Worm (Caenorhabditis elegans) whole organism, midembryonic: ENCODE data around the gene srbc-57.

Source experiments
- T22C8.4 ChIP-seq: fragments of 200-800 bp; sonication (Bioruptor generic); IDR thresholded peaks from 2 replicates; pipeline ENCODE4 v1.3.6; 2022; ENCODE audit warnings: missing genetic modification characterization, missing compliant biosample characterization
- cog-1 ChIP-seq: sonication (generic microtip); optimal IDR thresholded peaks from 2 replicates; lab custom pipeline; 2016; ENCODE audit warnings: missing genetic modification characterization, missing compliant biosample characterization
- flt-1 ChIP-seq: fragments of 200-800 bp; sonication (Bioruptor generic); IDR thresholded peaks from 2 replicates; pipeline ENCODE4 v1.3.6; 2022; ENCODE audit warnings: missing genetic modification characterization, missing compliant biosample characterization
- klf-2 ChIP-seq: fragments of 200-800 bp; sonication (Bioruptor generic); conservative IDR thresholded peaks from 2 replicates; pipeline ENCODE4 v1.3.6; 2022; ENCODE audit warnings: missing genetic modification reagents, missing genetic modification characterization, missing compliant biosample characterization
- med-1 ChIP-seq: sonication (generic microtip); optimal IDR thresholded peaks from 2 replicates; lab custom pipeline; 2017; ENCODE audit warnings: missing genetic modification characterization, mild to moderate bottlenecking, missing compliant biosample characterization, antibody characterized with exemption, missing genetic modification reagents; ENCODE audit not compliant: insufficient read depth
- ref-1 ChIP-seq: fragments of 200-800 bp; sonication (Bioruptor generic); conservative IDR thresholded peaks from 2 replicates; pipeline ENCODE4 v1.3.6; 2022; ENCODE audit warnings: missing genetic modification reagents, missing genetic modification characterization, missing compliant biosample characterization
- tab-1 ChIP-seq: fragments of 200-800 bp; sonication (Bioruptor generic); IDR thresholded peaks from 2 replicates; pipeline ENCODE4 v1.3.6; 2022; ENCODE audit warnings: missing genetic modification characterization, missing compliant biosample characterization
- ztf-23 ChIP-seq: fragments of 200-800 bp; sonication (Bioruptor generic); IDR thresholded peaks from 2 replicates; pipeline ENCODE4 v1.3.6; 2022; ENCODE audit warnings: missing genetic modification reagents, missing genetic modification characterization, missing compliant biosample characterization
- ztf-29 ChIP-seq: fragments of 200-800 bp; sonication (Bioruptor generic); IDR thresholded peaks from 2 replicates; pipeline ENCODE4 v1.3.6; 2022; ENCODE audit warnings: missing genetic modification reagents, missing genetic modification characterization, missing compliant biosample characterization

Gene srbc-57

DNA sequence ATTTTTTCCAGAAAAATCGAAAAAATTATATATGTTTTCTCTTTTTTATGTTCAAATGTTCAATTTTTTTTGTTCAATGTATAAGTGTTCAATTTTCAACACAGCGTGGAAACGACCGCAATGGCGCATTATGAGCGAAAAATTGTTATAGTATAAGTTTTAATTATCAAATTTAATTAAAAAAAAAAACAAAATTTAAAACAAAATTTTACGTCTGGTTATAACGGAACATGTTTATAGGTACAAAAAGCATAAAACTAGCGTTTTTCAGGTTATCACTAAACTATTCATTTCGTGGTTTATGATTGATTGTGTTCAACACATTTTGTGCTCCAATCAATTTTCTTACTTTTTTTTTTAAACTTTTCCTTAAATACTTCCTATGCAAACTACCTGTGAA, 21.0 kb upstream of the srbc-57 start, which contains the start of gene nhr-106:
Gene nhr-106, plus strand, starts transcription at position 301 of the 400 bp plus-strand sequence.
- TF ChIP-seq klf-2 (GFP tag; lab: Robert Waterston, UW) (no peak), ref-1 (GFP tag; lab: Robert Waterston, UW) (no peak), T22C8.4 (GFP tag; lab: Robert Waterston, UW) (no peak)

DNA sequence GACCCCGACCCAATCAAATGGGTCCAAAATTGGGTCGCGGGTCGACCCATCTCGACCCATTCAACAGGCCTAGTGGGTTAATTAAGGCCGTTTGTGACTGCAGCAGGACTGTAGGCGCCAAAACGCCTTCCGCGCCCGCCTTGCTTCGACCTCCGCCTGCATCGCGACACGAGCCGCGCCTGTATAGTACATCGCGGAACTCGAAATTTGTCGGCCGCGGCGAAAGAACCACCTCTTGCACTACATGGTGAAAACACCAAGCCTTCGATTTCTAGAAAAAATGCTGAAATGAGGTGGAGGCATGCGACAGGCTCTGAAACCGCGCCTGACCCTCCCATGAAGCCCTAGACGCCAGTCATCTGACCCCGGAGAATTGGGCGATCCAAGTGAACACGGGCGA, 19.6 kb upstream of the srbc-57 start:
- TF ChIP-seq T22C8.4 (GFP tag; lab: Robert Waterston, UW) (no peak), flt-1 (GFP tag; lab: Robert Waterston, UW) (no peak), ztf-29 (GFP tag; lab: Robert Waterston, UW) (no peak), tab-1 (GFP tag; lab: Robert Waterston, UW) (no peak), ztf-23 (GFP tag; lab: Robert Waterston, UW) (no peak), cog-1 (tag; lab: Kevin White, UChicago) (no peak), klf-2 (GFP tag; lab: Robert Waterston, UW) (no peak), med-1 (GFP tag; lab: Kevin White, UChicago) (no peak), ref-1 (GFP tag; lab: Robert Waterston, UW) (no peak)

DNA sequence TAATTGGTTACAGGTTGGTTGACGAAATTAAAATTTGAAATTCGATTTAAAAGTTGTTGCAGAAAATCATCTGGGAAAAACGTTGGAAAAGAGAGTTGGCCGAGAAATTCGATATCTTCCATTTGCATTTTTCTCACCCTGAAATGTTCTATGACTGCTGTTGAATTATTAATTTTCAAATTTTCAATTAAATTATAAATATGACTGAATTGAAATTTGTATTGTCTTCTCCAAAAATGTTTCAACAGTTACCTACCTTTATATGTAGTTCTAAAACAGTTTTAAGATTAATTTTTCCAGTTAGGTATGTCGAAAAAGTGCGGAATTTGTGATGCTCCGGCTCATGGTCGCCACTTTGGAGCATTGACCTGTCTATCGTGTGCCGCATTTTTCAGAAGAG, 18.3 kb upstream of the srbc-57 start, which contains the start of gene nhr-211:
Gene nhr-211, plus strand, starts transcription at position 301 of the 400 bp plus-strand sequence.
- TF ChIP-seq ztf-23 (GFP tag; lab: Robert Waterston, UW) (no peak), T22C8.4 (GFP tag; lab: Robert Waterston, UW) (no peak), klf-2 (GFP tag; lab: Robert Waterston, UW) (no peak), tab-1 (GFP tag; lab: Robert Waterston, UW) (no peak), ref-1 (GFP tag; lab: Robert Waterston, UW) (no peak), cog-1 (tag; lab: Kevin White, UChicago) (no peak), med-1 (GFP tag; lab: Kevin White, UChicago) (no peak), ztf-29 (GFP tag; lab: Robert Waterston, UW) (no peak), flt-1 (GFP tag; lab: Robert Waterston, UW) (no peak)

DNA sequence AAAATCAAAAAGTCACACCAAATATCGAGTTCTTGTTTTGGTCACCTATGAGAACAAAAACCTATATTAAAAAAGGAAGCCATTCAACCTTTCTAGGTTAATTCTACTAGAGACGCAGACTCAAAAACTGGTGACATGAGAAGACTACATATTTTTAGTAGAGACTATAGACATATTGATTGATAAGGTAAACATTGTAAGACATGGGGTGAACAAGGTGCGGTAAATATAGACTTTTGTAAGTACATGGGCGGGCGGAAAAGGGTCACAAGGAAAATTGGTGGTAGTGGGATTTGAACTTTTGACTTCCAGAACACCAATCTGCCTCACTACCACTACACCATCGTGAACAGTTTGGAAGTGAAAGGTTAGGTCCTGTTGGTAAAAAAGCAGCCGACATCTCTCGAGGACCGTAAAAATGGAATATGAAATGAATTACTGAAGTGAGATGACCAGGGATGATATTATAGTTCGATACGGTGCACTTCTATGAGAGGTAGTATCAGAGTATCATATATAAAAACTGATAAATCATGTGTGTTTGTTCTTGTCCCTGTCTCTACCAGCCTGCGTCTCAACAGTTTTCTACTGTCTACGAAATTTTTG, 16.0 kb upstream of the srbc-57 start, which contains the start of gene nhr-212:
Gene nhr-212, plus strand, starts transcription at position 573 of the 606 bp plus-strand sequence.
- no peak for TF ChIP-seq T22C8.4 (GFP tag; lab: Robert Waterston, UW)
- TF ChIP-seq flt-1 (GFP tag; lab: Robert Waterston, UW): no peak
- no peak for TF ChIP-seq klf-2 (GFP tag; lab: Robert Waterston, UW)
- no peak for TF ChIP-seq ztf-23 (GFP tag; lab: Robert Waterston, UW)
- no peak for TF ChIP-seq ref-1 (GFP tag; lab: Robert Waterston, UW)
- no peak for TF ChIP-seq ztf-29 (GFP tag; lab: Robert Waterston, UW)

DNA sequence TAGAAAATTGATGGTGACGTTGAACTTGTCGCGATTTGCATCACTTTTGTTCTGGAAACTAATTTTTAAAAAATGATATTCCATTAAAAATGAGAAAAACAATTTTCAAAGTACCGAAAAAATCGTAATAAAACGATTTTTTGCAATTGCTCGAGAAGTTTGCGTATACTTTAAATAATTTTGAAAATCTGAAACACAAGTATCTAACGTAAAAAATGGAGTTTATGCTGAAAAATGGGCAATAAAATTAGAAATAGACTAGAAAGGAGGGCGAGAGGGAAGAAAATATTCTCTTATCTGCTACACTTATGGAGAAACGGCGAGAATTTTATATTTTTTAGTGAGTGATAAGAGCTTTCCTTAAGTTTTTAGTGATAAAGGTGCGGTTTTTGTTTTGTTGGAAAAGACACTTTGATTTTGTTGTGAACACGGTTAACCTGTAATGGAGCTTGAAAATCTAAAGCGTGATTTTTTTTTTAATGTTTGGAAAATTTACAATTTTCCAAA, 15.0 kb upstream of the srbc-57 start, which contains the start of gene nhr-130:
Gene nhr-130, minus strand, starts transcription at position 51 of the 507 bp plus-strand sequence.
- TF ChIP-seq T22C8.4 (GFP tag; lab: Robert Waterston, UW) (no peak), ref-1 (GFP tag; lab: Robert Waterston, UW) (no peak), flt-1 (GFP tag; lab: Robert Waterston, UW) (no peak), ztf-23 (GFP tag; lab: Robert Waterston, UW) (no peak), med-1 (GFP tag; lab: Kevin White, UChicago) (no peak), tab-1 (GFP tag; lab: Robert Waterston, UW) (no peak), ztf-29 (GFP tag; lab: Robert Waterston, UW) (no peak), klf-2 (GFP tag; lab: Robert Waterston, UW) (no peak), cog-1 (tag; lab: Kevin White, UChicago) (no peak)

DNA sequence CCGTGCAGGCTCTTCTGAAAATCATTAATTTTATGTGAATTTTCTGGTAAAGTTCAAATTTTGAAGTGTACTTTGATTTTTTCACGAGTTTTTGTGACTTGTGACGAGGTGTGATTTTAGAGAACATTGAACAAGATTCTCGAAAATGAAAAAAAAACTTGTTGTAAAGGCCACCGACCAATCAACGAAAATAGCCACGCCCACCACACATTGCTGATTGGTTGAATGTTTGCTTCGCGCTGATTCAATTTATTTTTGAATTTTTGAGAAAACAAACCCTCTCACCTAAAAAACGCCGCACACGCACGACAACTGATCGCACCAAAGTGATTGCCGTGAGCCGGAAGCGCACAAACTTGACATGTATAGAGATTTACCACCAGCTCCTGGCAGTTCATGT, 14.5 kb upstream of the srbc-57 start:
- TF ChIP-seq med-1 (GFP tag; lab: Kevin White, UChicago) (no peak), T22C8.4 (GFP tag; lab: Robert Waterston, UW) (no peak), cog-1 (tag; lab: Kevin White, UChicago) (no peak), ztf-29 (GFP tag; lab: Robert Waterston, UW) (no peak), ref-1 (GFP tag; lab: Robert Waterston, UW) (no peak), tab-1 (GFP tag; lab: Robert Waterston, UW) (no peak)

DNA sequence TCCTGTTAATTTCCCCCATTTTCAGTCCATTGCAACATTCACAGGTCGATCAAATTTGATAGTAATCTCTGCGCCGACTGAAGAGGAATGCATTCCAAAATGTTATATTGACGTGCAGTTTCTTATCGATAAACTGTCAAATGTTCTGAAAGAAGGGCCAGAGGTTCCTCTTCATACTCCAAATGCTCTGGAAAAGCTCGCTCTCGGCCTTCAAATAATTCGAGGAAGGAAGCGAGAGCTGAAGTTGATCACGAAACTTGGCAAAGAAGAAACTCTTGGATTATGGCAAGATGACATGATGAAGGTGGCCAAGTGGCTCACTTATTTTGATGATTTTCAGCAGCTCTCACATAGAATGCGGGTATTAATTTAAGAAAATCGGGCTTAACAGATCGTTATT, 10.7 kb upstream of the srbc-57 start:
- TF ChIP-seq T22C8.4 (GFP tag; lab: Robert Waterston, UW): no peak
- TF ChIP-seq cog-1 (tag; lab: Kevin White, UChicago): no peak
- no peak for TF ChIP-seq klf-2 (GFP tag; lab: Robert Waterston, UW)
- TF ChIP-seq med-1 (GFP tag; lab: Kevin White, UChicago): no peak
- no peak for TF ChIP-seq ztf-23 (GFP tag; lab: Robert Waterston, UW)

DNA sequence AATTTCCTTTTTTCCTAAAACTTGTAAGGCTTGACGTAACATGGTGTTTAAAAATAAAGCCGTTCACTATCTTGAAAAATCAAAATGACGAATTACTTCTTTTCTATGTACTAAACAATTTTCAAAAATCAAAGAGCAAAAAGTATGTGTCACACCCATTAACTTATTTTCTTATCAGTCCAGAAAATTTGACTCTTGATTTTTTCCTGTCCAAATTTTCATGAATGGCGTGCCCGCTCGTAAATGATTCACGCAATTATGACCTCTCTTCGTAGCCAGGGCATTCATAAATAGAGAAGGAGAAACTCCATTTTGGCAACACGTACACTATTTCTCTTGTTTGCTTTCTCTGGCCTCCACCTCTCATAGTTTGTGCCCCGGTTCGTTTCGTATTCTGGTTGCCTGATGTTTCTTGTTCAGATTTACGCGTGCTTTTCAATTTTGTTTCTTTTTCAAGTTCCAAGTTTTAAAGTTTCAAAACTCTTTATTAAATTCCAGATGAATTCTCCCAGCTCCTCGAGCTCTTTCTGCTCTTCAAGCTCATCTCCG, 9.4 kb upstream of the srbc-57 start, which contains the start of gene nhr-55:
Gene nhr-55, plus strand, starts transcription at position 499 of the 549 bp plus-strand sequence.
- TF ChIP-seq tab-1 (GFP tag; lab: Robert Waterston, UW) (no peak), ztf-23 (GFP tag; lab: Robert Waterston, UW) (no peak), klf-2 (GFP tag; lab: Robert Waterston, UW) (no peak), ztf-29 (GFP tag; lab: Robert Waterston, UW) (no peak)

DNA sequence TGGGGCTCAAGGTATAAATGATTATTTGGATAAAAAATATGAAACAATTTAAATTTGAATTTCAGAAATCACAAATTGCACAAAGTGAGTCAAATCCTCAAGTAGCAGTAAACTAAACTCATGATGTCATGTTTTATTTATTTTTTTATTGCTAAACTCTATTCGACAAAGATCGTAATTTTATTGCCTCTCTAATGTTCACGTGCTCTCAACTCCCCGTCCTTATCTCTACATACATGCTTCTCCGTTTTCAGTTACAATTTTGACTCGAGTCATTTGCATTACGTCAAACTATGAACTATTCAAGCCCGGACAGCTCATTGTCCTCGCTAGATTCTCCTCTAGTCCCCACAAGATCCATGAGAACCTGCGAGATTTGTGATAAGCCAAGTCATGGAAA, 6.2 kb upstream of the srbc-57 start, which contains the start of gene nhr-99:
Gene nhr-99, plus strand, starts transcription at position 263 of the 400 bp plus-strand sequence.
- no peak for TF ChIP-seq klf-2 (GFP tag; lab: Robert Waterston, UW)
- no peak for TF ChIP-seq tab-1 (GFP tag; lab: Robert Waterston, UW)
- no peak for TF ChIP-seq ztf-29 (GFP tag; lab: Robert Waterston, UW)
- no peak for TF ChIP-seq med-1 (GFP tag; lab: Kevin White, UChicago)
- TF ChIP-seq ref-1 (GFP tag; lab: Robert Waterston, UW): no peak
- TF ChIP-seq flt-1 (GFP tag; lab: Robert Waterston, UW): no peak
- TF ChIP-seq cog-1 (tag; lab: Kevin White, UChicago): no peak
- no peak for TF ChIP-seq T22C8.4 (GFP tag; lab: Robert Waterston, UW)
- no peak for TF ChIP-seq ztf-23 (GFP tag; lab: Robert Waterston, UW)
